Fruit fly (Drosophila melanogaster): Measurements from ENCODE around the gene stumps.

Gene stumps

dm6 chr3R:14622571-14622970 is 45.6 kb downstream of the stumps start (continued):
- TF ChIP-seq CG8319 (GFP tag; optimal IDR thresholded peaks at IDR 0.05) = no peak
- TF ChIP-seq Lpt (GFP tag; optimal IDR thresholded peaks at IDR 0.05) = no peak
- no peak for TF ChIP-seq lz (GFP tag; optimal IDR thresholded peaks at IDR 0.05)
- no peak for TF ChIP-seq CG31627 (GFP tag; optimal IDR thresholded peaks at IDR 0.05)
- TF ChIP-seq eg (GFP tag; IDR thresholded peaks at IDR 0.05) = peak; percentile 5; the same call in 1 of the 3 replicates
- peak; percentile 19 for TF ChIP-seq spab (GFP tag; optimal IDR thresholded peaks at IDR 0.05)
- TF ChIP-seq Hr39 (GFP tag; optimal IDR thresholded peaks at IDR 0.05) = peak; percentile 8
- TF ChIP-seq vri (GFP tag; optimal IDR thresholded peaks at IDR 0.05) = no peak
- TF ChIP-seq salr (GFP tag; optimal IDR thresholded peaks at IDR 0.05) = peak in 1 of 2 experiments; percentile 10
- TF ChIP-seq Eip93F (GFP tag; optimal IDR thresholded peaks at IDR 0.05) = no peak
- no peak for TF ChIP-seq CG11762 (GFP tag; optimal IDR thresholded peaks at IDR 0.05; ENCODE audit: insufficient read depth)
- peak; percentile 1 for TF ChIP-seq fd59A (GFP tag; optimal IDR thresholded peaks at IDR 0.05)
- no peak for TF ChIP-seq Smox (GFP tag; optimal IDR thresholded peaks at IDR 0.05)
- peak; percentile 16 for TF ChIP-seq CG10631 (GFP tag; optimal IDR thresholded peaks at IDR 0.05)
- peak in 1 of 2 experiments; percentile 41 for TF ChIP-seq ss (GFP tag; optimal IDR thresholded peaks at IDR 0.05)
- no peak for TF ChIP-seq Sox102F (GFP tag; optimal IDR thresholded peaks at IDR 0.05)
- TF ChIP-seq net (GFP tag; optimal IDR thresholded peaks at IDR 0.05) = peak; percentile 8
- TF ChIP-seq OdsH (GFP tag; optimal IDR thresholded peaks at IDR 0.05) = peak; percentile 15

dm6 chr3R:14624088-14624619 is 47.1 kb downstream of the stumps start:
- peak; percentile 80 for TF ChIP-seq CG6808 (GFP tag; optimal IDR thresholded peaks at IDR 0.05)
- TF ChIP-seq CG31627 (GFP tag; optimal IDR thresholded peaks at IDR 0.05) = peak; percentile 80
- TF ChIP-seq Ets21C (GFP tag; optimal IDR thresholded peaks at IDR 0.05) = peak; percentile 78
- TF ChIP-seq CG3032 (tag; optimal IDR thresholded peaks at IDR 0.05) = peak; percentile 86
- TF ChIP-seq CG16779 (tag; optimal IDR thresholded peaks at IDR 0.05) = peak; percentile 77
- TF ChIP-seq achi (GFP tag; optimal IDR thresholded peaks at IDR 0.05) = peak; percentile 90
- peak; percentile 91 for TF ChIP-seq CG32006 (GFP tag; optimal IDR thresholded peaks at IDR 0.05)
- peak; percentile 92 for TF ChIP-seq CG8119 (GFP tag; IDR thresholded peaks at IDR 0.05)
- TF ChIP-seq Blimp-1 (GFP tag; optimal IDR thresholded peaks at IDR 0.05) = peak; percentile 4
- peak; percentile 84 for TF ChIP-seq lz (GFP tag; optimal IDR thresholded peaks at IDR 0.05)
- TF ChIP-seq vri (GFP tag; optimal IDR thresholded peaks at IDR 0.05) = peak; percentile 79
- TF ChIP-seq Eip78C (GFP tag) = peak; percentile 99
- TF ChIP-seq svp (GFP tag) = peak; percentile 89
- TF ChIP-seq CG7368 (GFP tag; optimal IDR thresholded peaks at IDR 0.05) = peak; percentile 59
- peak; percentile 86 for TF ChIP-seq fd59A (GFP tag; optimal IDR thresholded peaks at IDR 0.05)
- TF ChIP-seq Hr38 (GFP tag; optimal IDR thresholded peaks at IDR 0.05) = no peak
- TF ChIP-seq CG8319 (GFP tag; optimal IDR thresholded peaks at IDR 0.05) = peak; percentile 69
- peak; percentile 90 for TF ChIP-seq Ets96B (tag; optimal IDR thresholded peaks at IDR 0.05)
- TF ChIP-seq Met (GFP tag; optimal IDR thresholded peaks at IDR 0.05) = peak; percentile 85
- peak; percentile 88 for TF ChIP-seq CG1621 (tag; optimal IDR thresholded peaks at IDR 0.05)
- peak; percentile 62 for TF ChIP-seq cyc (GFP tag; optimal IDR thresholded peaks at IDR 0.05)
- TF ChIP-seq CG8632 (GFP tag; optimal IDR thresholded peaks at IDR 0.05) = peak; percentile 84
- TF ChIP-seq spab (GFP tag; optimal IDR thresholded peaks at IDR 0.05) = peak; percentile 86
- peak; percentile 84 for TF ChIP-seq CG34406 (GFP tag; optimal IDR thresholded peaks at IDR 0.05)
- TF ChIP-seq Gug (GFP tag; IDR thresholded peaks at IDR 0.05) = peak; percentile 69
- peak; percentile 85 for TF ChIP-seq CG10669 (GFP tag; optimal IDR thresholded peaks at IDR 0.05)
- peak; percentile 44 for TF ChIP-seq CG6854 (GFP tag; optimal IDR thresholded peaks at IDR 0.05)
- peak; percentile 83 for TF ChIP-seq CG3919 (GFP tag; optimal IDR thresholded peaks at IDR 0.05)
- TF ChIP-seq dac (GFP tag; optimal IDR thresholded peaks at IDR 0.05) = peak; percentile 80
- TF ChIP-seq net (GFP tag; optimal IDR thresholded peaks at IDR 0.05) = peak; percentile 89
- TF ChIP-seq Sox102F (GFP tag; optimal IDR thresholded peaks at IDR 0.05) = peak; percentile 88
- 0 out of 2 replicates have a peak, but pooled peaks have one; percentile 24 for TF ChIP-seq CG11294 (GFP tag; IDR thresholded peaks at IDR 0.05)
- peak; percentile 83 for TF ChIP-seq Smox (GFP tag; optimal IDR thresholded peaks at IDR 0.05)
- peak; percentile 84 for TF ChIP-seq esn (GFP tag; optimal IDR thresholded peaks at IDR 0.05)
- TF ChIP-seq CG4318 (GFP tag; optimal IDR thresholded peaks at IDR 0.05) = peak; percentile 84
- TF ChIP-seq Lpt (GFP tag; optimal IDR thresholded peaks at IDR 0.05) = peak; percentile 63
- peak; percentile 89 for TF ChIP-seq Hr4 (GFP tag; optimal IDR thresholded peaks at IDR 0.05)
- peak; percentile 90 for TF ChIP-seq Eip75B (GFP tag; optimal IDR thresholded peaks at IDR 0.05)
- TF ChIP-seq dsx (GFP tag; optimal IDR thresholded peaks at IDR 0.05; ENCODE audit: poor library complexity, severe bottlenecking) = peak; percentile 87
- peak; percentile 90 for TF ChIP-seq OdsH (GFP tag; optimal IDR thresholded peaks at IDR 0.05)
- peak; percentile 91 for TF ChIP-seq CG10631 (GFP tag; optimal IDR thresholded peaks at IDR 0.05)
- peak; percentile 77 for TF ChIP-seq eg (GFP tag; IDR thresholded peaks at IDR 0.05)

Data from whole organism, prepupa.